Fruit fly (Drosophila melanogaster) whole organism, embryonic: ENCODE results near the gene CG34348.

ENCODE experiments used
- Antp ChIP-seq: fragments of 200-800 bp; sonication (Bioruptor generic); optimal IDR thresholded peaks from 3 replicates; lab custom pipeline; 2016; ENCODE audit warnings: missing biosample characterization, missing genetic modification characterization
- CG15011 ChIP-seq: fragments of 200-800 bp; sonication (Bioruptor generic); optimal IDR thresholded peaks from 3 replicates; lab custom pipeline; 2018; ENCODE audit warnings: missing biosample characterization, mild to moderate bottlenecking, missing genetic modification characterization
- CG1602 ChIP-seq: fragments of 200-800 bp; sonication (Bioruptor generic); optimal IDR thresholded peaks from 3 replicates; lab custom pipeline; 2016; ENCODE audit warnings: missing biosample characterization, missing genetic modification characterization
- CG31224 ChIP-seq: fragments of 200-800 bp; sonication (Bioruptor generic); IDR thresholded peaks from 2 replicates; pipeline ENCODE4 v1.3.6; 2022; ENCODE audit warnings: missing biosample characterization, missing genetic modification characterization
- CG31388 ChIP-seq: fragments of 200-800 bp; sonication (Bioruptor generic); optimal IDR thresholded peaks from 2 replicates; lab custom pipeline; 2016; ENCODE audit warnings: missing biosample characterization, missing genetic modification characterization
- CG4328 ChIP-seq: fragments of 200-800 bp; sonication (Bioruptor generic); optimal IDR thresholded peaks from 3 replicates; lab custom pipeline; 2017; ENCODE audit warnings: missing biosample characterization, missing genetic modification reagents, missing genetic modification characterization
- CG43689 ChIP-seq: fragments of 200-800 bp; sonication (Bioruptor generic); IDR thresholded peaks from 2 replicates; pipeline ENCODE4 v1.3.6; 2022; ENCODE audit warnings: missing biosample characterization, missing genetic modification characterization
- CG6689 ChIP-seq: fragments of 200-800 bp; sonication (Bioruptor generic); IDR thresholded peaks from 2 replicates; pipeline ENCODE4 v1.3.6; 2022; ENCODE audit warnings: missing biosample characterization, missing genetic modification characterization
- CG8089 ChIP-seq: fragments of 200-800 bp; sonication (Bioruptor generic); optimal IDR thresholded peaks from 3 replicates; lab custom pipeline; 2016; ENCODE audit warnings: missing biosample characterization, missing genetic modification characterization
- CG8359 ChIP-seq: fragments of 200-800 bp; sonication (Bioruptor generic); optimal IDR thresholded peaks from 2 replicates; lab custom pipeline; 2017; ENCODE audit warnings: missing biosample characterization, mild to moderate bottlenecking, missing genetic modification characterization, borderline replicate concordance
- D ChIP-seq, 2 experiments: fragments of 200-800 bp in 1 of 2; fragments of >200 bp in 1 of 2; sonication (Bioruptor generic) in 1 of 2; optimal IDR thresholded peaks; 2 replicates in 1 of 2; 3 replicates in 1 of 2; lab custom pipeline; 2017; ENCODE audit warnings: mild to moderate bottlenecking in 1 of 2, missing biosample characterization in 1 of 2, missing genetic modification characterization in 1 of 2, missing genetic modification reagents in 1 of 2
- D19A ChIP-seq: fragments of 200-800 bp; optimal IDR thresholded peaks from 3 replicates; lab custom pipeline; 2019; ENCODE audit warnings: missing biosample characterization, mild to moderate bottlenecking, missing genetic modification characterization, moderate library complexity
- Deaf1 ChIP-seq: fragments of 200-800 bp; optimal IDR thresholded peaks from 3 replicates; lab custom pipeline; 2019; ENCODE audit warnings: missing biosample characterization, mild to moderate bottlenecking, missing genetic modification characterization, moderate library complexity
- Dp ChIP-seq: fragments of 200-800 bp; sonication (Bioruptor generic); optimal IDR thresholded peaks from 2 replicates; lab custom pipeline; 2018; ENCODE audit warnings: missing biosample characterization, mild to moderate bottlenecking, missing genetic modification characterization, moderate library complexity
- E2f2 ChIP-seq: fragments of 200-800 bp; sonication (Bioruptor generic); IDR thresholded peaks from 2 replicates; pipeline ENCODE4 v1.3.6; 2022; ENCODE audit warnings: missing biosample characterization, missing genetic modification characterization
- Eip74EF ChIP-seq, 2 experiments: fragments of 200-800 bp in 1 of 2; fragments of >200 bp in 1 of 2; sonication (Bioruptor generic) in 1 of 2; optimal IDR thresholded peaks; 2 replicates each; lab custom pipeline; 2017 to 2019; ENCODE audit warnings: missing biosample characterization in 2 of 2, missing genetic modification characterization in 2 of 2, mild to moderate bottlenecking in 1 of 2, moderate library complexity in 1 of 2
- HLH54F ChIP-seq: fragments of 200-800 bp; sonication (Bioruptor generic); optimal IDR thresholded peaks from 3 replicates; lab custom pipeline; 2016; ENCODE audit warnings: missing biosample characterization, missing genetic modification characterization
- HmgD ChIP-seq: fragments of 200-800 bp; sonication (Bioruptor generic); optimal IDR thresholded peaks from 3 replicates; lab custom pipeline; 2016; ENCODE audit warnings: missing biosample characterization, missing genetic modification characterization
- Hmr ChIP-seq: fragments of 200-800 bp; sonication (Bioruptor generic); optimal IDR thresholded peaks from 3 replicates; lab custom pipeline; 2017; ENCODE audit warnings: mild to moderate bottlenecking, missing biosample characterization, missing genetic modification reagents, missing genetic modification characterization
- Hmx ChIP-seq: fragments of 200-800 bp; sonication (Bioruptor generic); optimal IDR thresholded peaks from 2 replicates; lab custom pipeline; 2016; ENCODE audit warnings: missing biosample characterization, missing genetic modification characterization
- Hr3 ChIP-seq: fragments of 200-800 bp; sonication (Bioruptor generic); optimal IDR thresholded peaks from 3 replicates; lab custom pipeline; 2016; ENCODE audit warnings: missing biosample characterization, missing genetic modification characterization
- Mad ChIP-seq: fragments of 200-800 bp; sonication (Bioruptor generic); optimal IDR thresholded peaks from 2 replicates; lab custom pipeline; 2016; ENCODE audit warnings: missing biosample characterization, missing genetic modification characterization
- Mrtf ChIP-seq: fragments of 200-800 bp; sonication (Bioruptor generic); IDR thresholded peaks from 3 replicates; pipeline ENCODE4 v1.3.6; 2022; ENCODE audit warnings: missing biosample characterization, missing genetic modification characterization
- Pdp1 ChIP-seq, 2 experiments: fragments of 200-800 bp; sonication (Bioruptor generic); optimal IDR thresholded peaks; 3 replicates each; lab custom pipeline; 2016; ENCODE audit warnings: missing biosample characterization in 2 of 2, missing genetic modification characterization in 2 of 2, mild to moderate bottlenecking in 1 of 2, moderate library complexity in 1 of 2
- Sry-δ ChIP-seq: fragments of 200-800 bp; sonication (Bioruptor generic); optimal IDR thresholded peaks from 2 replicates; lab custom pipeline; 2016; ENCODE audit warnings: missing biosample characterization, missing genetic modification characterization
- TFAM ChIP-seq: fragments of 200-800 bp; sonication (Bioruptor generic); optimal IDR thresholded peaks from 2 replicates; lab custom pipeline; 2017; ENCODE audit warnings: missing biosample characterization, missing genetic modification characterization, inconsistent platforms
- az2 ChIP-seq: fragments of 200-800 bp; sonication (Bioruptor generic); optimal IDR thresholded peaks from 3 replicates; lab custom pipeline; 2016; ENCODE audit warnings: missing biosample characterization, missing genetic modification characterization
- bcd ChIP-seq: fragments of 200-800 bp; sonication (Bioruptor generic); optimal IDR thresholded peaks from 2 replicates; lab custom pipeline; 2017; ENCODE audit warnings: missing biosample characterization, mild to moderate bottlenecking, missing genetic modification characterization
- bowl ChIP-seq: fragments of 200-800 bp; sonication (Bioruptor generic); IDR thresholded peaks from 2 replicates; pipeline ENCODE4 v1.3.6; 2022; ENCODE audit warnings: missing biosample characterization, missing genetic modification characterization
- cas ChIP-seq: fragments of 200-800 bp; sonication (Bioruptor generic); IDR thresholded peaks from 2 replicates; pipeline ENCODE4 v1.3.6; 2022; ENCODE audit warnings: missing biosample characterization, missing genetic modification characterization
- caup ChIP-seq: fragments of 200-800 bp; sonication (Bioruptor generic); optimal IDR thresholded peaks from 3 replicates; lab custom pipeline; 2017; ENCODE audit warnings: missing biosample characterization, mild to moderate bottlenecking, missing genetic modification characterization, moderate library complexity; ENCODE audit not compliant: severe bottlenecking
- crc ChIP-seq: fragments of 200-800 bp; sonication (Bioruptor generic); optimal IDR thresholded peaks from 2 replicates; lab custom pipeline; 2016; ENCODE audit warnings: missing biosample characterization, missing genetic modification characterization
- dimm ChIP-seq: fragments of 200-800 bp; sonication (Bioruptor generic); IDR thresholded peaks from 2 replicates; pipeline ENCODE4 v1.3.6; 2022; ENCODE audit warnings: missing biosample characterization, missing genetic modification characterization
- eve ChIP-seq, 2 experiments: fragments of >200 bp; optimal IDR thresholded peaks; 2 replicates each; lab custom pipeline; 2017; ENCODE audit warnings: missing biosample characterization in 2 of 2, missing genetic modification characterization in 2 of 2
- gfzf ChIP-seq: fragments of 200-800 bp; sonication (Bioruptor generic); optimal IDR thresholded peaks from 2 replicates; lab custom pipeline; 2016; ENCODE audit warnings: missing biosample characterization, mild to moderate bottlenecking, missing genetic modification characterization, moderate library complexity
- gt ChIP-seq: fragments of 200-800 bp; sonication (Bioruptor generic); IDR thresholded peaks from 2 replicates; pipeline ENCODE4 v1.3.6; 2022; ENCODE audit warnings: missing biosample characterization, missing genetic modification characterization
- hb ChIP-seq: fragments of 200-800 bp; sonication (Bioruptor generic); IDR thresholded peaks from 3 replicates; pipeline ENCODE4 v1.3.6; 2022; ENCODE audit warnings: missing biosample characterization, missing genetic modification characterization; ENCODE audit not compliant: partially characterized antibody
- hbn ChIP-seq: fragments of 200-800 bp; sonication (Bioruptor generic); IDR thresholded peaks from 2 replicates; pipeline ENCODE4 v1.3.6; 2022; ENCODE audit warnings: missing biosample characterization, missing genetic modification characterization; ENCODE audit not compliant: partially characterized antibody
- hth ChIP-seq: fragments of >200 bp; optimal IDR thresholded peaks from 2 replicates; lab custom pipeline; 2017; ENCODE audit warnings: inconsistent platforms
- kay ChIP-seq: fragments of 200-800 bp; sonication (Bioruptor generic); optimal IDR thresholded peaks from 2 replicates; lab custom pipeline; 2016; ENCODE audit warnings: missing biosample characterization, missing genetic modification characterization
- maf-S ChIP-seq: fragments of 200-800 bp; sonication (Bioruptor generic); optimal IDR thresholded peaks from 2 replicates; lab custom pipeline; 2016; ENCODE audit warnings: missing biosample characterization, missing genetic modification characterization
- nau ChIP-seq: fragments of 200-800 bp; sonication (Bioruptor generic); optimal IDR thresholded peaks from 3 replicates; lab custom pipeline; 2017; ENCODE audit warnings: missing biosample characterization, mild to moderate bottlenecking, missing genetic modification characterization, missing genetic modification reagents
- nerfin-1 ChIP-seq: fragments of 200-800 bp; sonication (Bioruptor generic); optimal IDR thresholded peaks from 3 replicates; lab custom pipeline; 2019; ENCODE audit warnings: missing biosample characterization, mild to moderate bottlenecking, missing genetic modification characterization, moderate library complexity
- nom ChIP-seq: fragments of 200-800 bp; sonication (Bioruptor generic); optimal IDR thresholded peaks from 2 replicates; lab custom pipeline; 2017; ENCODE audit warnings: missing biosample characterization, missing genetic modification characterization, mild to moderate bottlenecking, moderate library complexity, missing genetic modification reagents
- pfk ChIP-seq: fragments of 200-800 bp; sonication (Bioruptor generic); optimal IDR thresholded peaks from 2 replicates; lab custom pipeline; 2018; ENCODE audit warnings: missing biosample characterization, mild to moderate bottlenecking, missing genetic modification characterization, moderate library complexity
- ro ChIP-seq: fragments of 200-800 bp; sonication (Bioruptor generic); IDR thresholded peaks from 2 replicates; pipeline ENCODE4 v1.3.6; 2022; ENCODE audit warnings: missing biosample characterization, missing genetic modification characterization
- scrt ChIP-seq: fragments of 200-800 bp; sonication (Bioruptor generic); optimal IDR thresholded peaks from 2 replicates; lab custom pipeline; 2018; ENCODE audit warnings: missing biosample characterization, mild to moderate bottlenecking, missing genetic modification characterization, moderate library complexity
- tap ChIP-seq: fragments of 200-800 bp; optimal IDR thresholded peaks from 3 replicates; lab custom pipeline; 2019; ENCODE audit warnings: missing biosample characterization, mild to moderate bottlenecking, missing genetic modification characterization, moderate library complexity
- twi ChIP-seq: fragments of 200-800 bp; optimal IDR thresholded peaks from 2 replicates; lab custom pipeline; 2019; ENCODE audit warnings: missing biosample characterization, mild to moderate bottlenecking, missing genetic modification characterization, moderate library complexity
- zf30C ChIP-seq: fragments of 200-800 bp; sonication (Bioruptor generic); optimal IDR thresholded peaks from 3 replicates; lab custom pipeline; 2018; ENCODE audit warnings: missing biosample characterization, mild to moderate bottlenecking, missing genetic modification characterization

CG34348 gene

dm6 chrX:11326213-11326731 is 13.4 kb upstream of the CG34348 start (continued):
- TF ChIP-seq D19A (tag; lab: Kevin White, UChicago) (peak; percentile 60), E2f2 (GFP tag; lab: Robert Waterston, UW) (peak; percentile 34; the same call in 1 of the 2 replicates), ro (GFP tag; lab: Robert Waterston, UW) (0 out of 2 replicates have a peak, but pooled peaks have one; percentile 14), Hr3 (peak; percentile 35), CG31388 (no peak), tap (peak; percentile 63), gfzf (GFP tag; lab: Kevin White, UChicago) (no peak), twi (tag; lab: Kevin White, UChicago) (peak; percentile 13), gt (no peak), HLH54F (GFP tag; lab: Kevin White, UChicago) (peak; percentile 47), Eip74EF (GFP tag; optimal IDR thresholded peaks at IDR 0.05; lab: Kevin White, UChicago) (peak in 1 of 2 experiments; percentile 59), pfk (no peak), cas (GFP tag; lab: Robert Waterston, UW) (no peak), Hmr (GFP tag; lab: Kevin White, UChicago) (peak; percentile 78), hth (lab: Kevin White, UChicago) (no peak), scrt (GFP tag; lab: Kevin White, UChicago) (peak; percentile 56), zf30C (GFP tag; lab: Kevin White, UChicago) (no peak), Pdp1 (GFP tag; optimal IDR thresholded peaks at IDR 0.05; lab: Kevin White, UChicago) (peak; percentile 67 to 88), az2 (peak; percentile 54), Mad (GFP tag; lab: Kevin White, UChicago) (peak; percentile 39), eve (GFP tag; optimal IDR thresholded peaks at IDR 0.05; lab: Kevin White, UChicago) (no peak), CG8089 (GFP tag; lab: Kevin White, UChicago) (peak; percentile 26), CG15011 (GFP tag; lab: Kevin White, UChicago) (peak; percentile 53), nom (peak; percentile 43), crc (GFP tag; lab: Kevin White, UChicago) (no peak), Mrtf (GFP tag; lab: Robert Waterston, UW) (peak; percentile 48; the same call in 1 of the 3 replicates), CG31224 (GFP tag; lab: Robert Waterston, UW) (no peak), Deaf1 (tag; lab: Kevin White, UChicago) (no peak), dimm (no peak), bcd (GFP tag; lab: Kevin White, UChicago) (peak; percentile 78), CG4328 (GFP tag; lab: Kevin White, UChicago) (peak; percentile 51), CG1602 (GFP tag; lab: Kevin White, UChicago) (peak; percentile 29), hbn (GFP tag; lab: Robert Waterston, UW) (no peak), TFAM (no peak), hb (GFP tag; lab: Robert Waterston, UW) (no peak), nau (GFP tag; lab: Kevin White, UChicago) (no peak), Antp (GFP tag; lab: Kevin White, UChicago) (peak; percentile 41), Hmx (GFP tag; lab: Kevin White, UChicago) (peak; percentile 45), Dp (GFP tag; lab: Kevin White, UChicago) (no peak), kay (peak; percentile 78), CG43689 (GFP tag; lab: Robert Waterston, UW) (no peak), HmgD (GFP tag; lab: Kevin White, UChicago) (peak; percentile 7), D (optimal IDR thresholded peaks at IDR 0.05; lab: Kevin White, UChicago) (no peak), D (GFP tag; optimal IDR thresholded peaks at IDR 0.05; lab: Kevin White, UChicago) (peak; percentile 65), Sry-δ (GFP tag; lab: Kevin White, UChicago) (peak; percentile 9), CG6689 (GFP tag; lab: Robert Waterston, UW) (peak; percentile 46), CG8359 (GFP tag; lab: Kevin White, UChicago) (peak; percentile 51), bowl (GFP tag; lab: Robert Waterston, UW) (no peak), caup (peak; percentile 60), maf-S (peak; percentile 49), nerfin-1 (tag; lab: Kevin White, UChicago) (peak; percentile 52)
